Worm (Caenorhabditis elegans): Measurements from ENCODE around the gene str-32.

Gene str-32

ce11 chrV:4881377-4881776 lies at the start of gene str-32:
str-32 (minus strand) TSS chrV:4881477.
- TF ChIP-seq Y22D7AL.16 (tag; optimal IDR thresholded peaks at IDR 0.05) (no peak), fax-1 (tag; optimal IDR thresholded peaks at IDR 0.05) (no peak), T23F11.4 (GFP tag; optimal IDR thresholded peaks at IDR 0.05) (no peak), unc-42 (tag; optimal IDR thresholded peaks at IDR 0.05) (no peak), npax-4 (tag; optimal IDR thresholded peaks at IDR 0.05) (no peak), ceh-14 (tag; optimal IDR thresholded peaks at IDR 0.05) (no peak), pha-2 (tag; optimal IDR thresholded peaks at IDR 0.05) (no peak), C38D4.7 (GFP tag; optimal IDR thresholded peaks at IDR 0.05) (no peak), unc-3 (GFP tag; conservative IDR thresholded peaks at IDR 0.05) (no peak), unc-3 (tag; optimal IDR thresholded peaks at IDR 0.05) (no peak), nhr-232 (tag; optimal IDR thresholded peaks at IDR 0.05) (no peak), hlh-30 (tag; optimal IDR thresholded peaks at IDR 0.05; ENCODE audit: insufficient read depth) (no peak), ceh-6 (GFP tag; optimal IDR thresholded peaks at IDR 0.05) (no peak), fkh-10 (GFP tag; optimal IDR thresholded peaks at IDR 0.05) (no peak), K09A11.1 (tag; optimal IDR thresholded peaks at IDR 0.05; ENCODE audit: insufficient read depth) (no peak), C08G9.2 (tag; optimal IDR thresholded peaks at IDR 0.05) (no peak), unc-86 (tag; optimal IDR thresholded peaks at IDR 0.05) (no peak), pqm-1 (tag; optimal IDR thresholded peaks at IDR 0.05) (no peak)

- TF ChIP-seq lim-6 (tag; optimal IDR thresholded peaks at IDR 0.05) = no peak
- TF ChIP-seq ceh-22 (tag; optimal IDR thresholded peaks at IDR 0.05) = no peak
- TF ChIP-seq ahr-1 (tag; optimal IDR thresholded peaks at IDR 0.05) = no peak
- no peak for TF ChIP-seq C08G9.2 (tag; optimal IDR thresholded peaks at IDR 0.05)
- TF ChIP-seq ceh-24 (tag; optimal IDR thresholded peaks at IDR 0.05) = no peak
- TF ChIP-seq dve-1 (tag; optimal IDR thresholded peaks at IDR 0.05) = no peak
- no peak for TF ChIP-seq tbx-2 (tag; optimal IDR thresholded peaks at IDR 0.05)
- no peak for TF ChIP-seq hlh-13 (GFP tag; optimal IDR thresholded peaks at IDR 0.05)
- TF ChIP-seq sox-2 (GFP tag; IDR thresholded peaks at IDR 0.05) = no peak
- TF ChIP-seq ref-2 (tag; optimal IDR thresholded peaks at IDR 0.05) = no peak
- TF ChIP-seq unc-42 (tag; optimal IDR thresholded peaks at IDR 0.05) = no peak
- TF ChIP-seq K09A11.1 (tag; optimal IDR thresholded peaks at IDR 0.05; ENCODE audit: insufficient read depth) = no peak
- no peak for TF ChIP-seq zip-5 (tag; optimal IDR thresholded peaks at IDR 0.05)
- no peak for TF ChIP-seq odd-2 (tag; optimal IDR thresholded peaks at IDR 0.05)
- no peak for TF ChIP-seq hlh-30 (tag; optimal IDR thresholded peaks at IDR 0.05; ENCODE audit: insufficient read depth)
- no peak for TF ChIP-seq tbx-7 (tag; optimal IDR thresholded peaks at IDR 0.05)
- no peak for TF ChIP-seq che-1 (tag; optimal IDR thresholded peaks at IDR 0.05)
- no peak for TF ChIP-seq unc-86 (tag; optimal IDR thresholded peaks at IDR 0.05)
- TF ChIP-seq ceh-2 (tag; optimal IDR thresholded peaks at IDR 0.05) = no peak
- no peak for TF ChIP-seq gmeb-2 (tag; optimal IDR thresholded peaks at IDR 0.05)
These were observed 48.6 kb upstream of the str-32 start, which contains the start of gene str-205 for ce11 chrV:4929842-4930241. str-205 (minus strand) TSS chrV:4929942.

- TF ChIP-seq gmeb-2 (tag; optimal IDR thresholded peaks at IDR 0.05) (no peak), tbx-2 (tag; optimal IDR thresholded peaks at IDR 0.05) (no peak), sox-2 (GFP tag; IDR thresholded peaks at IDR 0.05) (no peak), C08G9.2 (tag; optimal IDR thresholded peaks at IDR 0.05) (no peak), zip-5 (tag; optimal IDR thresholded peaks at IDR 0.05) (no peak), ztf-16 (tag; optimal IDR thresholded peaks at IDR 0.05) (no peak), ceh-24 (tag; optimal IDR thresholded peaks at IDR 0.05) (no peak), ref-2 (tag; optimal IDR thresholded peaks at IDR 0.05) (no peak), ahr-1 (tag; optimal IDR thresholded peaks at IDR 0.05) (no peak), C38D4.7 (GFP tag; optimal IDR thresholded peaks at IDR 0.05) (no peak), K02D7.2 (tag; optimal IDR thresholded peaks at IDR 0.05) (no peak), pha-4 (tag; optimal IDR thresholded peaks at IDR 0.05) (no peak), K09A11.1 (tag; optimal IDR thresholded peaks at IDR 0.05; ENCODE audit: insufficient read depth) (no peak)
These were observed 45.1 kb upstream of the str-32 start, which contains the start of gene srh-21 for ce11 chrV:4926371-4926770. srh-21 (plus strand) TSS chrV:4926671.

ce11 chrV:4924618-4925017 lies 43.3 kb upstream of the str-32 start, which contains the start of gene srh-20:
srh-20 (plus strand) TSS chrV:4924918.
- no peak for TF ChIP-seq eyg-1 (tag; optimal IDR thresholded peaks at IDR 0.05)
- no peak for TF ChIP-seq hlh-6 (tag; optimal IDR thresholded peaks at IDR 0.05)
- no peak for TF ChIP-seq nhr-232 (tag; optimal IDR thresholded peaks at IDR 0.05)
- no peak for TF ChIP-seq unc-3 (GFP tag; conservative IDR thresholded peaks at IDR 0.05)
- no peak for TF ChIP-seq unc-3 (tag; optimal IDR thresholded peaks at IDR 0.05)
